Fruit fly (Drosophila melanogaster) whole organism, embryonic: ENCODE results near the gene CG7239.
A peak's percentile ranks its signal among the peaks of the same experiment; 100 is the strongest.

ENCODE experiments used
- BtbVII ChIP-seq: fragments of 200-800 bp; sonication (Bioruptor generic); optimal IDR thresholded peaks from 3 replicates; lab custom pipeline; 2017; ENCODE audit warnings: missing biosample characterization, mild to moderate bottlenecking, missing genetic modification characterization
- CG1233 ChIP-seq: fragments of 200-800 bp; sonication (Bioruptor generic); optimal IDR thresholded peaks from 4 replicates; lab custom pipeline; 2018; ENCODE audit warnings: missing biosample characterization, mild to moderate bottlenecking, missing genetic modification characterization
- CG12391 ChIP-seq: fragments of 200-800 bp; sonication (Bioruptor generic); optimal IDR thresholded peaks from 3 replicates; lab custom pipeline; 2018; ENCODE audit warnings: missing biosample characterization, mild to moderate bottlenecking, missing genetic modification characterization, moderate library complexity
- CG13287 ChIP-seq: fragments of 200-800 bp; sonication (Bioruptor generic); IDR thresholded peaks from 2 replicates; pipeline ENCODE4 v1.3.6; 2022; ENCODE audit warnings: missing biosample characterization, missing genetic modification characterization; ENCODE audit not compliant: partially characterized antibody
- CG14014 ChIP-seq: fragments of 200-800 bp; sonication (Bioruptor generic); IDR thresholded peaks from 2 replicates; pipeline ENCODE4 v1.3.6; 2022; ENCODE audit warnings: missing biosample characterization, missing genetic modification characterization
- CG15479 ChIP-seq: fragments of 200-800 bp; sonication (Bioruptor generic); optimal IDR thresholded peaks from 3 replicates; lab custom pipeline; 2019; ENCODE audit warnings: missing biosample characterization, mild to moderate bottlenecking, missing genetic modification characterization, moderate library complexity
- CG1647 ChIP-seq: fragments of 200-800 bp; sonication (Bioruptor generic); optimal IDR thresholded peaks from 3 replicates; lab custom pipeline; 2016; ENCODE audit warnings: missing biosample characterization, missing genetic modification characterization
- CG17829 ChIP-seq: fragments of 200-800 bp; optimal IDR thresholded peaks from 2 replicates; lab custom pipeline; 2019; ENCODE audit warnings: missing biosample characterization, mild to moderate bottlenecking, missing genetic modification characterization, moderate library complexity
- CG18599 ChIP-seq: fragments of 200-800 bp; sonication (Bioruptor generic); optimal IDR thresholded peaks from 3 replicates; lab custom pipeline; 2017; ENCODE audit warnings: missing biosample characterization, missing genetic modification characterization, mild to moderate bottlenecking, moderate library complexity, missing genetic modification reagents
- CG18764 ChIP-seq: fragments of 200-800 bp; sonication (Bioruptor generic); optimal IDR thresholded peaks from 3 replicates; lab custom pipeline; 2016; ENCODE audit warnings: missing biosample characterization, missing genetic modification characterization
- CG2678 ChIP-seq: fragments of 200-800 bp; sonication (Bioruptor generic); optimal IDR thresholded peaks from 3 replicates; lab custom pipeline; 2019; ENCODE audit warnings: missing biosample characterization, mild to moderate bottlenecking, missing genetic modification characterization, moderate library complexity
- CG33557 ChIP-seq: fragments of 200-800 bp; sonication (Bioruptor generic); optimal IDR thresholded peaks from 2 replicates; lab custom pipeline; 2019; ENCODE audit warnings: missing biosample characterization, mild to moderate bottlenecking, missing genetic modification characterization, moderate library complexity
- CG4360 ChIP-seq: fragments of 200-800 bp; sonication (Bioruptor generic); IDR thresholded peaks from 2 replicates; pipeline ENCODE4 v1.3.6; 2022; ENCODE audit warnings: missing biosample characterization, missing genetic modification characterization
- CG4424 ChIP-seq: fragments of 200-800 bp; sonication (Bioruptor generic); optimal IDR thresholded peaks from 3 replicates; lab custom pipeline; 2016; ENCODE audit warnings: missing biosample characterization, missing genetic modification characterization
- CG9437 ChIP-seq: fragments of 200-800 bp; sonication (Bioruptor generic); optimal IDR thresholded peaks from 2 replicates; lab custom pipeline; 2018; ENCODE audit warnings: missing biosample characterization, mild to moderate bottlenecking, missing genetic modification characterization
- Deaf1 ChIP-seq: fragments of 200-800 bp; optimal IDR thresholded peaks from 3 replicates; lab custom pipeline; 2019; ENCODE audit warnings: missing biosample characterization, mild to moderate bottlenecking, missing genetic modification characterization, moderate library complexity
- ERR ChIP-seq: fragments of 200-800 bp; sonication (Bioruptor generic); optimal IDR thresholded peaks from 2 replicates; lab custom pipeline; 2016; ENCODE audit warnings: missing biosample characterization, missing genetic modification characterization
- Ets65A ChIP-seq: fragments of 200-800 bp; sonication (Bioruptor generic); peaks from one replicate; lab custom pipeline; 2016; ENCODE audit warnings: missing biosample characterization, missing genetic modification characterization
- Hmr ChIP-seq: fragments of 200-800 bp; sonication (Bioruptor generic); optimal IDR thresholded peaks from 3 replicates; lab custom pipeline; 2017; ENCODE audit warnings: mild to moderate bottlenecking, missing biosample characterization, missing genetic modification reagents, missing genetic modification characterization
- Hr39 ChIP-seq: fragments of >200 bp; optimal IDR thresholded peaks from 2 replicates; lab custom pipeline; 2017
- Hsf ChIP-seq: fragments of 200-800 bp; sonication (Bioruptor generic); optimal IDR thresholded peaks from 3 replicates; lab custom pipeline; 2016; ENCODE audit warnings: missing biosample characterization, missing genetic modification characterization
- MTF-1 ChIP-seq: fragments of 200-800 bp; sonication (Bioruptor generic); optimal IDR thresholded peaks from 2 replicates; lab custom pipeline; 2018; ENCODE audit warnings: missing biosample characterization, mild to moderate bottlenecking, missing genetic modification characterization, borderline replicate concordance
- Nf-YA ChIP-seq: fragments of 200-800 bp; sonication (Bioruptor generic); IDR thresholded peaks from 2 replicates; pipeline ENCODE4 v1.3.6; 2022; ENCODE audit warnings: missing biosample characterization, missing genetic modification characterization
- Stat92E ChIP-seq, 3 experiments: fragments of >200 bp in 2 of 3; fragments of 200-800 bp in 1 of 3; sonication (Bioruptor generic) in 1 of 3; optimal IDR thresholded peaks; 2 replicates each; lab custom pipeline; 2017 to 2019; ENCODE audit warnings: missing biosample characterization in 3 of 3, missing genetic modification characterization in 3 of 3, mild to moderate bottlenecking in 1 of 3, moderate library complexity in 1 of 3
- Usf ChIP-seq: fragments of 200-800 bp; sonication (Bioruptor generic); optimal IDR thresholded peaks from 2 replicates; lab custom pipeline; 2017; ENCODE audit warnings: missing genotype, missing biosample characterization, missing genetic modification characterization
- abd-A ChIP-seq: fragments of 200-800 bp; sonication (Bioruptor generic); optimal IDR thresholded peaks from 3 replicates; lab custom pipeline; 2019; ENCODE audit warnings: missing biosample characterization, mild to moderate bottlenecking, missing genetic modification characterization, moderate library complexity
- bigmax ChIP-seq: fragments of 200-800 bp; sonication (Bioruptor generic); optimal IDR thresholded peaks from 2 replicates; lab custom pipeline; 2018; ENCODE audit warnings: missing biosample characterization, mild to moderate bottlenecking, missing genetic modification characterization
- chn ChIP-seq: fragments of 200-800 bp; sonication (Bioruptor generic); optimal IDR thresholded peaks from 2 replicates; lab custom pipeline; 2016; ENCODE audit warnings: missing biosample characterization, missing genetic modification characterization
- ci ChIP-seq: fragments of 200-800 bp; sonication (Bioruptor generic); IDR thresholded peaks from 3 replicates; pipeline ENCODE4 v1.3.6; 2022; ENCODE audit warnings: missing biosample characterization, missing genetic modification characterization
- crol ChIP-seq: fragments of 200-800 bp; sonication (Bioruptor generic); IDR thresholded peaks from 2 replicates; pipeline ENCODE4 v1.3.6; 2022; ENCODE audit warnings: missing biosample characterization, missing genetic modification characterization
- crp ChIP-seq, 2 experiments: fragments of 200-800 bp; sonication (Bioruptor generic); optimal IDR thresholded peaks; 2 replicates in 1 of 2; 3 replicates in 1 of 2; lab custom pipeline; 2017; ENCODE audit warnings: missing biosample characterization in 2 of 2, missing genetic modification characterization in 2 of 2, mild to moderate bottlenecking in 1 of 2, moderate library complexity in 1 of 2
- dm ChIP-seq: fragments of 200-800 bp; sonication (Bioruptor generic); optimal IDR thresholded peaks from 3 replicates; lab custom pipeline; 2016; ENCODE audit warnings: missing biosample characterization, missing genetic modification characterization
- en ChIP-seq: fragments of 200-800 bp; sonication (Bioruptor generic); optimal IDR thresholded peaks from 2 replicates; lab custom pipeline; 2016; ENCODE audit warnings: missing biosample characterization, missing genetic modification characterization
- fd3F ChIP-seq: fragments of 200-800 bp; sonication (Bioruptor generic); optimal IDR thresholded peaks from 2 replicates; lab custom pipeline; 2018; ENCODE audit warnings: missing biosample characterization, mild to moderate bottlenecking, missing genetic modification characterization, moderate library complexity
- gcm ChIP-seq: fragments of 200-800 bp; sonication (Bioruptor generic); optimal IDR thresholded peaks from 2 replicates; lab custom pipeline; 2019; ENCODE audit warnings: missing biosample characterization, mild to moderate bottlenecking, missing genetic modification characterization, moderate library complexity
- gcm2 ChIP-seq: fragments of 200-800 bp; sonication (Bioruptor generic); optimal IDR thresholded peaks from 2 replicates; lab custom pipeline; 2016; ENCODE audit warnings: missing biosample characterization, missing genetic modification characterization
- hb ChIP-seq: fragments of 200-800 bp; sonication (Bioruptor generic); IDR thresholded peaks from 3 replicates; pipeline ENCODE4 v1.3.6; 2022; ENCODE audit warnings: missing biosample characterization, missing genetic modification characterization; ENCODE audit not compliant: partially characterized antibody
- jing ChIP-seq: fragments of 200-800 bp; sonication (Bioruptor generic); optimal IDR thresholded peaks from 2 replicates; lab custom pipeline; 2018; ENCODE audit warnings: missing biosample characterization, mild to moderate bottlenecking, missing genetic modification characterization
- lmd ChIP-seq: fragments of 200-800 bp; sonication (Bioruptor generic); IDR thresholded peaks from 2 replicates; pipeline ENCODE4 v1.3.6; 2022; ENCODE audit warnings: missing biosample characterization, missing genetic modification characterization
- maf-S ChIP-seq: fragments of 200-800 bp; sonication (Bioruptor generic); optimal IDR thresholded peaks from 2 replicates; lab custom pipeline; 2016; ENCODE audit warnings: missing biosample characterization, missing genetic modification characterization
- mld ChIP-seq: fragments of 200-800 bp; sonication (Bioruptor generic); IDR thresholded peaks from 3 replicates; pipeline ENCODE4 v1.3.6; 2022; ENCODE audit warnings: missing biosample characterization, missing genetic modification characterization; ENCODE audit not compliant: partially characterized antibody
- pan ChIP-seq, 4 experiments: fragments of >200 bp in 3 of 4; fragments of 200-800 bp in 1 of 4; sonication (Bioruptor generic) in 1 of 4; optimal IDR thresholded peaks in 3 of 4; IDR thresholded peaks in 1 of 4; 2 replicates each; pipeline versions ENCODE4 v1.3.6 to Lab custom; 2017 to 2022; ENCODE audit warnings: missing biosample characterization in 2 of 4, missing genetic modification characterization in 2 of 4, mixed read lengths in 1 of 4
- pita ChIP-seq: fragments of 200-800 bp; sonication (Bioruptor generic); optimal IDR thresholded peaks from 2 replicates; lab custom pipeline; 2017; ENCODE audit warnings: missing biosample characterization, mild to moderate bottlenecking, missing genetic modification characterization
- run ChIP-seq: fragments of 200-800 bp; sonication (Bioruptor generic); optimal IDR thresholded peaks from 3 replicates; lab custom pipeline; 2018; ENCODE audit warnings: missing biosample characterization, mild to moderate bottlenecking, missing genetic modification characterization
- scrt ChIP-seq: fragments of 200-800 bp; sonication (Bioruptor generic); optimal IDR thresholded peaks from 2 replicates; lab custom pipeline; 2018; ENCODE audit warnings: missing biosample characterization, mild to moderate bottlenecking, missing genetic modification characterization, moderate library complexity
- sob ChIP-seq: fragments of 200-800 bp; sonication (Bioruptor generic); IDR thresholded peaks from 2 replicates; pipeline ENCODE4 v1.3.6; 2022; ENCODE audit warnings: missing biosample characterization, missing genetic modification characterization
- sug ChIP-seq: fragments of 200-800 bp; optimal IDR thresholded peaks from 2 replicates; lab custom pipeline; 2019; ENCODE audit warnings: missing biosample characterization, mild to moderate bottlenecking, missing genetic modification characterization, moderate library complexity
- tup ChIP-seq: fragments of 200-800 bp; sonication (Bioruptor generic); optimal IDR thresholded peaks from 2 replicates; lab custom pipeline; 2016; ENCODE audit warnings: missing biosample characterization, mild to moderate bottlenecking, missing genetic modification characterization, moderate library complexity
- tx ChIP-seq: fragments of 200-800 bp; sonication (Bioruptor generic); optimal IDR thresholded peaks from 2 replicates; lab custom pipeline; 2016; ENCODE audit warnings: missing biosample characterization, missing genetic modification characterization
- usp ChIP-seq: fragments of >200 bp; optimal IDR thresholded peaks from 2 replicates; lab custom pipeline; 2017; ENCODE audit warnings: missing biosample characterization, missing genetic modification characterization
- wdn ChIP-seq: fragments of 200-800 bp; sonication (Bioruptor generic); IDR thresholded peaks from 2 replicates; pipeline ENCODE4 v1.3.6; 2022; ENCODE audit warnings: missing biosample characterization, missing genetic modification characterization

CG7239 gene

DNA sequence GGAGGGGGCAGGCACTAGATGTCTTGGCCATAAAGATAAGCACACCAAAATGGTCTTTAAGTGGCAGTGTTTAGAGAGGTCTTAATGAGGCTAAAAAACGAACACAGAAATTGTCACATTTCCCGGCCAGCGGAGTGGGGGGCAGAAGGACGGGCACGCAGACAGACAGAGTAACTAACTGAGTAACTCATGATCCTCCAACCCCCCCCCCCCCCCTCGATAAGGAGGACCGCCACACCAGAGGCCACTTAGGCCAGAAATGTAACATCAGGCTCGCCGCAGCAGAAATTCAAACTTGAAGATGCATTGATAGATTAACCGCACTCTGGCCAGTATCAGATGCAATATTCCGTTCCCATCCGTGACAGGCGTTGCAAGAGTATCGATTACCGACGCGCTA, 19.2 kb upstream of the CG7239 start:
- peak; percentile 68 for TF ChIP-seq Ets65A (GFP tag; lab: Kevin White, UChicago)
- TF ChIP-seq pan (optimal IDR thresholded peaks at IDR 0.05; lab: Kevin White, UChicago): no peak
- TF ChIP-seq pan (GFP tag; optimal IDR thresholded peaks at IDR 0.05 in 1 of 2, IDR thresholded peaks at IDR 0.05 in 1 of 2): no peak
- no peak for TF ChIP-seq maf-S (GFP tag; lab: Kevin White, UChicago)
- TF ChIP-seq crol (GFP tag; lab: Robert Waterston, UW): peak; percentile 64
- no peak for TF ChIP-seq crp (GFP tag; optimal IDR thresholded peaks at IDR 0.05; lab: Kevin White, UChicago)
- TF ChIP-seq scrt (GFP tag; lab: Kevin White, UChicago): no peak
- no peak for TF ChIP-seq wdn
- TF ChIP-seq MTF-1 (GFP tag; lab: Kevin White, UChicago): no peak
- TF ChIP-seq CG17829 (tag; lab: Kevin White, UChicago): no peak
- TF ChIP-seq CG15479 (GFP tag; lab: Kevin White, UChicago): no peak
- no peak for TF ChIP-seq CG9437
- TF ChIP-seq gcm: no peak
- no peak for TF ChIP-seq dm (GFP tag; lab: Kevin White, UChicago)
- TF ChIP-seq sug (tag; lab: Kevin White, UChicago): peak; percentile 23
- no peak for TF ChIP-seq gcm2 (GFP tag; lab: Kevin White, UChicago)
- TF ChIP-seq ERR (GFP tag; lab: Kevin White, UChicago): no peak
- no peak for TF ChIP-seq bigmax (GFP tag; lab: Kevin White, UChicago)
- no peak for TF ChIP-seq BtbVII (GFP tag; lab: Kevin White, UChicago)
- TF ChIP-seq Hr39: peak; percentile 59
- TF ChIP-seq fd3F (GFP tag; lab: Kevin White, UChicago): no peak
- no peak for TF ChIP-seq CG1233 (GFP tag; lab: Kevin White, UChicago)
- TF ChIP-seq CG18599 (GFP tag; lab: Kevin White, UChicago): peak; percentile 23
- TF ChIP-seq chn: no peak
- no peak for TF ChIP-seq en
- TF ChIP-seq tup: no peak
- TF ChIP-seq CG2678 (tag; lab: Kevin White, UChicago): no peak
- TF ChIP-seq CG13287 (GFP tag; lab: Robert Waterston, UW): no peak
- no peak for TF ChIP-seq CG33557
- no peak for TF ChIP-seq CG4424 (GFP tag; lab: Kevin White, UChicago)
- TF ChIP-seq abd-A (tag; lab: Kevin White, UChicago): no peak
- no peak for TF ChIP-seq Hsf (GFP tag; lab: Kevin White, UChicago)
- TF ChIP-seq Usf: no peak
- TF ChIP-seq CG4360: no peak
- no peak for TF ChIP-seq run (tag; lab: Kevin White, UChicago)
- TF ChIP-seq tx (GFP tag; lab: Kevin White, UChicago): no peak
- no peak for TF ChIP-seq Deaf1 (tag; lab: Kevin White, UChicago)
- no peak for TF ChIP-seq pita (GFP tag; lab: Kevin White, UChicago)
- TF ChIP-seq CG18764: no peak
- TF ChIP-seq Nf-YA (GFP tag; lab: Robert Waterston, UW): no peak
- TF ChIP-seq CG14014 (GFP tag; lab: Robert Waterston, UW): no peak
- TF ChIP-seq CG1647 (GFP tag; lab: Kevin White, UChicago): no peak
- no peak for TF ChIP-seq Stat92E (GFP tag; optimal IDR thresholded peaks at IDR 0.05; lab: Kevin White, UChicago)
- no peak for TF ChIP-seq jing (GFP tag; lab: Kevin White, UChicago)
- TF ChIP-seq usp (GFP tag; lab: Kevin White, UChicago): no peak
- no peak for TF ChIP-seq ci
- TF ChIP-seq Hmr: no peak
- TF ChIP-seq sob (GFP tag; lab: Robert Waterston, UW): no peak
- TF ChIP-seq CG12391: no peak
- no peak for TF ChIP-seq lmd
- TF ChIP-seq mld (GFP tag; lab: Robert Waterston, UW): no peak
- 0 out of 3 replicates have a peak, but pooled peaks have one; percentile 43 for TF ChIP-seq hb
